Fruit fly (Drosophila melanogaster): Measurements from ENCODE around the gene CG18577.

DNA sequence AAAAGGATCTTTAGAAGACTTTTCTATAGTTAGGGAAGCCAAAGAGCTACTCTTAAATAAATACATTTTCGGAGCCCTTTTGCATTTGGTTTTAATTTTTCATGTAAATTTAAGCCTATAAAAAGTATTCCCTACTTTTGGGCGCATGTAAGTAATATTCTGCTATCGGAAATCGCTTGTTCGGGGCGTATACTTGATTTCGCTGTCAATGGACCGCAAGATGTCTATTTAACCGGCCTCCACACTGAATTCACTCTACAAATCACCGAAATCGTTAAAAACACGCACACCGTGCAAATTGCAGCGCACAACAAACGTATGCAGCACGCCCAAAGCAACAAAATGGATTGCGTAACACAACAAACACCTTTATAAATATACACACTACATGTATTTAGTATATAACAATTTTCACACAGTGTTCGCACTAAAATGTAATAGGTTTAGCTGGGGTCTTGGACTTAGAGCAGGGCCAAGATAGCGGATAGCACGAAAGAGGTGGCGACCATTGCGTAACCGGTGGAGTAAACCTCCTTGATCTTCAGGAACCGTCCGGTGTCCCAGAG, 13.0 kb downstream of the CG18577 start:
- no peak for TF ChIP-seq lola (GFP tag; optimal IDR thresholded peaks at IDR 0.05)
- no peak for TF ChIP-seq tai (GFP tag; optimal IDR thresholded peaks at IDR 0.05)

Measured in whole organism, wandering third instar larva.